Fruit fly (Drosophila melanogaster) Kc167 (cell line): Measurements from ENCODE around the gene CG7140.

Source experiments
- Myc ChIP-seq: fragments of >200 bp; optimal IDR thresholded peaks from 2 replicates; lab custom pipeline; 2017; ENCODE audit warnings: missing external identifiers
- Sin3A ChIP-seq: fragments of >200 bp; optimal IDR thresholded peaks from 2 replicates; lab custom pipeline; 2018; ENCODE audit warnings: missing external identifiers
- h ChIP-seq: fragments of >200 bp; optimal IDR thresholded peaks from 3 replicates; lab custom pipeline; 2018; ENCODE audit warnings: missing external identifiers
- insv ChIP-seq: fragments of >200 bp; optimal IDR thresholded peaks from 3 replicates; lab custom pipeline; 2018; ENCODE audit warnings: missing external identifiers
- psq ChIP-seq: fragments of >200 bp; optimal IDR thresholded peaks from 2 replicates; lab custom pipeline; 2017; ENCODE audit warnings: missing external identifiers
- ttk ChIP-seq: sonication (Bioruptor generic); optimal IDR thresholded peaks from 2 replicates; lab custom pipeline; 2017; ENCODE audit warnings: missing external identifiers

Gene CG7140

dm6 chr3L:22006107-22006506 is 22.0 kb downstream of the CG7140 start:
- TF ChIP-seq h (lab: Kevin White, UChicago) (no peak), insv (lab: Kevin White, UChicago) (no peak), Myc (lab: Kevin White, UChicago) (no peak), psq (lab: Kevin White, UChicago) (no peak), ttk (lab: Kevin White, UChicago) (no peak), Sin3A (lab: Kevin White, UChicago) (no peak)

dm6 chr3L:21994000-21994399 is 34.1 kb downstream of the CG7140 start:
- no peak for TF ChIP-seq psq (lab: Kevin White, UChicago)
- TF ChIP-seq Sin3A (lab: Kevin White, UChicago): no peak

DNA sequence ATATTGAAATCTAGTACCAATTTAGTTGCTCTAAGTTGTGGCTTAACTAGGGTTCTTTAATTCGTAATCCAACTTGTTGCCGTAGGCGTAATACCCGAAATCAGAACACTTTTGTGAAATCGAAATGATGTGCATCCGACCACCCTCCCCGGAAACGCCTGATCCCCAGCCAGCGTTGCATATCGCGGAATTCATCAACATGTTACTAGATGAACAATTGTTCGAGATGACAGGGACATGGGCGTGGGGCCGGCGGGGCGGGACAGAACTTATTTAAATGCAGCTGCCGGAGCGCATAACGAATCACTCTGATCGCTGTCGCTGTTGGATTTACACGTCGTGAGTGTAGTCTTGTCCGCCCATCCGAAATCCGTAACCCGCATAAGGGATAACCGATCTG is 43.2 kb downstream of the CG7140 start, which contains the start of gene Act79B:
Act79B (plus strand) TSS at position 301 of the 400 bp plus-strand sequence.
- TF ChIP-seq Sin3A (lab: Kevin White, UChicago) (no peak), Myc (lab: Kevin White, UChicago) (no peak), h (lab: Kevin White, UChicago) (no peak), insv (lab: Kevin White, UChicago) (no peak), ttk (lab: Kevin White, UChicago) (no peak), psq (lab: Kevin White, UChicago) (no peak)

dm6 chr3L:21979789-21980188 is 48.3 kb downstream of the CG7140 start:
- TF ChIP-seq ttk (lab: Kevin White, UChicago) (no peak), h (lab: Kevin White, UChicago) (no peak), psq (lab: Kevin White, UChicago) (no peak), Sin3A (lab: Kevin White, UChicago) (no peak), Myc (lab: Kevin White, UChicago) (no peak), insv (lab: Kevin White, UChicago) (no peak)
